Worm (Caenorhabditis elegans): Measurements from ENCODE around the gene clec-156.

ce11 chrIII:4883429-4883828 is 41.4 kb upstream of the clec-156 start, which contains the start of gene clec-5:
- TF ChIP-seq aly-2 (tag; optimal IDR thresholded peaks at IDR 0.05) (no peak), mdl-1 (tag; optimal IDR thresholded peaks at IDR 0.05) (no peak), jun-1 (tag; optimal IDR thresholded peaks at IDR 0.05) (peak; percentile 17), unc-39 (tag; optimal IDR thresholded peaks at IDR 0.05) (no peak), nhr-28 (tag; optimal IDR thresholded peaks at IDR 0.05) (no peak), nfya-1 (tag; optimal IDR thresholded peaks at IDR 0.05; ENCODE audit: insufficient read depth) (no peak), pha-4 (tag; optimal IDR thresholded peaks at IDR 0.05) (peak; percentile 48)
